Fruit fly (Drosophila melanogaster) whole organism, embryonic: ENCODE data around the gene zen.
A peak's percentile ranks its signal among the peaks of the same experiment; 100 is the strongest.

Source experiments
- Antp ChIP-seq: fragments of 200-800 bp; sonication (Bioruptor generic); optimal IDR thresholded peaks from 3 replicates; lab custom pipeline; 2016; ENCODE audit warnings: missing biosample characterization, missing genetic modification characterization
- Atf3 ChIP-seq: fragments of 200-800 bp; sonication (Bioruptor generic); optimal IDR thresholded peaks from 3 replicates; lab custom pipeline; 2016; ENCODE audit warnings: missing biosample characterization, missing genetic modification characterization
- Atf6 ChIP-seq: fragments of 200-800 bp; sonication (Bioruptor generic); IDR thresholded peaks from 2 replicates; pipeline ENCODE4 v1.3.6; 2022; ENCODE audit warnings: missing biosample characterization, missing genetic modification characterization
- BtbVII ChIP-seq: fragments of 200-800 bp; sonication (Bioruptor generic); optimal IDR thresholded peaks from 3 replicates; lab custom pipeline; 2017; ENCODE audit warnings: missing biosample characterization, mild to moderate bottlenecking, missing genetic modification characterization
- CG12104 ChIP-seq: fragments of 200-800 bp; sonication (Bioruptor generic); optimal IDR thresholded peaks from 3 replicates; lab custom pipeline; 2016; ENCODE audit warnings: missing biosample characterization, missing genetic modification characterization
- CG12391 ChIP-seq: fragments of 200-800 bp; sonication (Bioruptor generic); optimal IDR thresholded peaks from 3 replicates; lab custom pipeline; 2018; ENCODE audit warnings: missing biosample characterization, mild to moderate bottlenecking, missing genetic modification characterization, moderate library complexity
- CG13123 ChIP-seq: fragments of 200-800 bp; sonication (Bioruptor generic); optimal IDR thresholded peaks from 2 replicates; lab custom pipeline; 2016; ENCODE audit warnings: missing biosample characterization, missing genetic modification characterization
- CG15073 ChIP-seq: fragments of 200-800 bp; sonication (Bioruptor generic); optimal IDR thresholded peaks from 2 replicates; lab custom pipeline; 2016; ENCODE audit warnings: missing biosample characterization, missing genetic modification characterization
- CG1647 ChIP-seq: fragments of 200-800 bp; sonication (Bioruptor generic); optimal IDR thresholded peaks from 3 replicates; lab custom pipeline; 2016; ENCODE audit warnings: missing biosample characterization, missing genetic modification characterization
- CG18599 ChIP-seq: fragments of 200-800 bp; sonication (Bioruptor generic); optimal IDR thresholded peaks from 3 replicates; lab custom pipeline; 2017; ENCODE audit warnings: missing biosample characterization, missing genetic modification characterization, mild to moderate bottlenecking, moderate library complexity, missing genetic modification reagents
- CG30020 ChIP-seq: fragments of 200-800 bp; optimal IDR thresholded peaks from 2 replicates; lab custom pipeline; 2019; ENCODE audit warnings: missing biosample characterization, mild to moderate bottlenecking, missing genetic modification characterization, moderate library complexity
- CG4617 ChIP-seq: fragments of 200-800 bp; sonication (Bioruptor generic); optimal IDR thresholded peaks from 3 replicates; lab custom pipeline; 2016; ENCODE audit warnings: missing biosample characterization, missing genetic modification characterization, borderline replicate concordance
- CG4820 ChIP-seq: fragments of 200-800 bp; sonication (Bioruptor generic); optimal IDR thresholded peaks from 3 replicates; lab custom pipeline; 2016; ENCODE audit warnings: missing biosample characterization, missing genetic modification characterization
- CG5953 ChIP-seq: fragments of 200-800 bp; sonication (Bioruptor generic); IDR thresholded peaks from 2 replicates; pipeline ENCODE4 v1.3.6; 2022; ENCODE audit warnings: missing biosample characterization, missing genetic modification characterization
- CG6175 ChIP-seq: fragments of 200-800 bp; sonication (Bioruptor generic); IDR thresholded peaks from 3 replicates; pipeline ENCODE4 v1.3.6; 2022; ENCODE audit warnings: missing biosample characterization, missing genetic modification characterization
- CG7556 ChIP-seq: fragments of 200-800 bp; sonication (Bioruptor generic); optimal IDR thresholded peaks from 2 replicates; lab custom pipeline; 2017; ENCODE audit warnings: missing biosample characterization, mild to moderate bottlenecking, missing genetic modification characterization
- CG7786 ChIP-seq: fragments of 200-800 bp; sonication (Bioruptor generic); optimal IDR thresholded peaks from 2 replicates; lab custom pipeline; 2016; ENCODE audit warnings: missing biosample characterization, missing genetic modification characterization
- CG8290 ChIP-seq, 3 experiments: fragments of 200-800 bp; sonication (Bioruptor generic); optimal IDR thresholded peaks; 2 replicates each; lab custom pipeline; 2016 to 2019; ENCODE audit warnings: missing biosample characterization in 3 of 3, missing genetic modification characterization in 3 of 3, mild to moderate bottlenecking in 2 of 3, moderate library complexity in 1 of 3
- Dip3 ChIP-seq: fragments of 200-800 bp; sonication (Bioruptor generic); optimal IDR thresholded peaks from 3 replicates; lab custom pipeline; 2016; ENCODE audit warnings: missing biosample characterization, missing genetic modification characterization
- E2f1 ChIP-seq: fragments of 200-800 bp; sonication (Bioruptor generic); IDR thresholded peaks from 2 replicates; pipeline ENCODE4 v1.3.6; 2022; ENCODE audit warnings: missing biosample characterization, missing genetic modification characterization
- Ets65A ChIP-seq: fragments of 200-800 bp; sonication (Bioruptor generic); peaks from one replicate; lab custom pipeline; 2016; ENCODE audit warnings: missing biosample characterization, missing genetic modification characterization
- HLH4C ChIP-seq: fragments of 200-800 bp; sonication (Bioruptor generic); IDR thresholded peaks from 3 replicates; pipeline ENCODE4 v1.3.6; 2022; ENCODE audit warnings: missing biosample characterization, missing genetic modification characterization; ENCODE audit not compliant: partially characterized antibody
- HLH54F ChIP-seq: fragments of 200-800 bp; sonication (Bioruptor generic); optimal IDR thresholded peaks from 3 replicates; lab custom pipeline; 2016; ENCODE audit warnings: missing biosample characterization, missing genetic modification characterization
- Hmx ChIP-seq: fragments of 200-800 bp; sonication (Bioruptor generic); optimal IDR thresholded peaks from 2 replicates; lab custom pipeline; 2016; ENCODE audit warnings: missing biosample characterization, missing genetic modification characterization
- Mrtf ChIP-seq: fragments of 200-800 bp; sonication (Bioruptor generic); IDR thresholded peaks from 3 replicates; pipeline ENCODE4 v1.3.6; 2022; ENCODE audit warnings: missing biosample characterization, missing genetic modification characterization
- Scr ChIP-seq: fragments of 200-800 bp; sonication (Bioruptor generic); IDR thresholded peaks from 2 replicates; pipeline ENCODE4 v1.3.6; 2022; ENCODE audit warnings: missing biosample characterization, missing genetic modification characterization; ENCODE audit not compliant: partially characterized antibody
- Spps ChIP-seq: fragments of 200-800 bp; sonication (Bioruptor generic); optimal IDR thresholded peaks from 2 replicates; lab custom pipeline; 2018; ENCODE audit warnings: missing biosample characterization, mild to moderate bottlenecking, missing genetic modification characterization
- Trl ChIP-seq, 3 experiments: fragments of >200 bp in 2 of 3; fragments of 200-800 bp in 1 of 3; sonication (Bioruptor generic) in 1 of 3; optimal IDR thresholded peaks; 2 replicates in 1 of 3; 3 replicates in 2 of 3; lab custom pipeline; 2016 to 2017; ENCODE audit warnings: missing biosample characterization in 1 of 3, missing genetic modification characterization in 1 of 3
- ato ChIP-seq: fragments of 200-800 bp; sonication (Bioruptor generic); IDR thresholded peaks from 2 replicates; pipeline ENCODE4 v1.3.6; 2022; ENCODE audit warnings: missing biosample characterization, missing genetic modification characterization; ENCODE audit not compliant: partially characterized antibody
- az2 ChIP-seq: fragments of 200-800 bp; sonication (Bioruptor generic); optimal IDR thresholded peaks from 3 replicates; lab custom pipeline; 2016; ENCODE audit warnings: missing biosample characterization, missing genetic modification characterization
- bab2 ChIP-seq: fragments of 200-800 bp; sonication (Bioruptor generic); optimal IDR thresholded peaks from 2 replicates; lab custom pipeline; 2016; ENCODE audit warnings: missing biosample characterization, missing genetic modification characterization
- cad ChIP-seq: fragments of >200 bp; optimal IDR thresholded peaks from 2 replicates; lab custom pipeline; 2017; ENCODE audit warnings: missing biosample characterization, missing genetic modification characterization
- chinmo ChIP-seq: fragments of 200-800 bp; sonication (Bioruptor generic); IDR thresholded peaks from 4 replicates; pipeline ENCODE4 v1.3.6; 2022; ENCODE audit warnings: missing biosample characterization, missing genetic modification characterization; ENCODE audit not compliant: partially characterized antibody
- dysf ChIP-seq: fragments of 200-800 bp; sonication (Bioruptor generic); IDR thresholded peaks from 3 replicates; pipeline ENCODE4 v1.3.6; 2022; ENCODE audit warnings: missing biosample characterization, missing genetic modification characterization
- fru ChIP-seq: fragments of >200 bp; optimal IDR thresholded peaks from 2 replicates; lab custom pipeline; 2017
- gro ChIP-seq: fragments of 200-800 bp; sonication (Bioruptor generic); optimal IDR thresholded peaks from 2 replicates; lab custom pipeline; 2016; ENCODE audit warnings: missing biosample characterization, missing genetic modification characterization
- gsb-n ChIP-seq: fragments of 200-800 bp; sonication (Bioruptor generic); optimal IDR thresholded peaks from 3 replicates; lab custom pipeline; 2018; ENCODE audit warnings: missing biosample characterization, mild to moderate bottlenecking, missing genetic modification characterization
- hb ChIP-seq: fragments of 200-800 bp; sonication (Bioruptor generic); IDR thresholded peaks from 3 replicates; pipeline ENCODE4 v1.3.6; 2022; ENCODE audit warnings: missing biosample characterization, missing genetic modification characterization; ENCODE audit not compliant: partially characterized antibody
- jigr1 ChIP-seq: fragments of 200-800 bp; sonication (Bioruptor generic); IDR thresholded peaks from 3 replicates; pipeline ENCODE4 v1.3.6; 2022; ENCODE audit warnings: missing biosample characterization, missing genetic modification characterization
- kah ChIP-seq: fragments of 200-800 bp; sonication (Bioruptor generic); optimal IDR thresholded peaks from 2 replicates; lab custom pipeline; 2018; ENCODE audit warnings: missing biosample characterization, mild to moderate bottlenecking, missing genetic modification characterization
- lbe ChIP-seq: fragments of 200-800 bp; sonication (Bioruptor generic); optimal IDR thresholded peaks from 2 replicates; lab custom pipeline; 2016; ENCODE audit warnings: missing biosample characterization, mild to moderate bottlenecking, missing genetic modification characterization
- nau ChIP-seq: fragments of 200-800 bp; sonication (Bioruptor generic); optimal IDR thresholded peaks from 3 replicates; lab custom pipeline; 2017; ENCODE audit warnings: missing biosample characterization, mild to moderate bottlenecking, missing genetic modification characterization, missing genetic modification reagents
- otp ChIP-seq: fragments of 200-800 bp; sonication (Bioruptor generic); IDR thresholded peaks from 3 replicates; pipeline ENCODE4, ENCODE4 v1.3.6; 2022; ENCODE audit warnings: missing biosample characterization, missing genetic modification characterization
- pho ChIP-seq: fragments of 200-800 bp; sonication (Bioruptor generic); optimal IDR thresholded peaks from 2 replicates; lab custom pipeline; 2016; ENCODE audit warnings: missing biosample characterization, missing genetic modification characterization
- phol ChIP-seq: fragments of 200-800 bp; sonication (Bioruptor generic); optimal IDR thresholded peaks from 3 replicates; lab custom pipeline; 2018; ENCODE audit warnings: missing biosample characterization, mild to moderate bottlenecking, missing genetic modification characterization, moderate library complexity
- ranshi ChIP-seq: fragments of 200-800 bp; sonication (Bioruptor generic); IDR thresholded peaks from 2 replicates; pipeline ENCODE4 v1.3.6; 2022; ENCODE audit warnings: missing biosample characterization, missing genetic modification characterization
- seq ChIP-seq: fragments of 200-800 bp; sonication (Bioruptor generic); IDR thresholded peaks from 2 replicates; pipeline ENCODE4 v1.3.6; 2022; ENCODE audit warnings: missing biosample characterization, missing genetic modification characterization
- shn ChIP-seq: fragments of 200-800 bp; sonication (Bioruptor generic); optimal IDR thresholded peaks from 3 replicates; lab custom pipeline; 2016; ENCODE audit warnings: missing biosample characterization, missing genetic modification characterization
- slbo ChIP-seq: fragments of 200-800 bp; sonication (Bioruptor generic); IDR thresholded peaks from 2 replicates; pipeline ENCODE4 v1.3.6; 2022; ENCODE audit warnings: missing biosample characterization, missing genetic modification characterization
- unpg ChIP-seq: fragments of 200-800 bp; sonication (Bioruptor generic); optimal IDR thresholded peaks from 3 replicates; lab custom pipeline; 2018; ENCODE audit warnings: missing biosample characterization, mild to moderate bottlenecking, missing genetic modification characterization, moderate library complexity

zen gene

dm6 chr3R:6762794-6763407 is 8.9 kb upstream of the zen start (continued):
- TF ChIP-seq Hmx (GFP tag; lab: Kevin White, UChicago), result no peak
- TF ChIP-seq seq (GFP tag; lab: Robert Waterston, UW), result no peak
- TF ChIP-seq nau (GFP tag; lab: Kevin White, UChicago), result peak; percentile 41
- peak; percentile 90 for TF ChIP-seq az2 (GFP tag; lab: Kevin White, UChicago)
- TF ChIP-seq CG15073 (GFP tag; lab: Kevin White, UChicago), result peak; percentile 20
- peak; percentile 95 for TF ChIP-seq CG7556 (GFP tag; lab: Kevin White, UChicago)
- no peak for TF ChIP-seq gro (GFP tag; lab: Kevin White, UChicago)
- no peak for TF ChIP-seq fru
- no peak for TF ChIP-seq hb (GFP tag; lab: Robert Waterston, UW)
- no peak for TF ChIP-seq HLH4C (GFP tag; lab: Robert Waterston, UW)
- peak; percentile 76 for TF ChIP-seq E2f1 (GFP tag; lab: Robert Waterston, UW)
- TF ChIP-seq slbo (GFP tag; lab: Robert Waterston, UW), result peak; percentile 51
- TF ChIP-seq cad (GFP tag; lab: Kevin White, UChicago), result peak; percentile 60
- peak; percentile 41 for TF ChIP-seq lbe
- peak; percentile 96 for TF ChIP-seq CG12391
- no peak for TF ChIP-seq Mrtf
- TF ChIP-seq CG12104 (GFP tag; lab: Kevin White, UChicago), result peak; percentile 82
- peak; percentile 53; the same call in 1 of the 3 replicates for TF ChIP-seq jigr1 (GFP tag; lab: Robert Waterston, UW)
- TF ChIP-seq Spps (tag; lab: Kevin White, UChicago), result peak; percentile 94
- peak; percentile 13 for TF ChIP-seq Antp (GFP tag; lab: Kevin White, UChicago)
- no peak for TF ChIP-seq ato
- TF ChIP-seq CG5953 (GFP tag; lab: Robert Waterston, UW), result no peak
- TF ChIP-seq Scr (GFP tag; lab: Robert Waterston, UW), result no peak
- peak; percentile 77 for TF ChIP-seq Ets65A
- TF ChIP-seq Atf6 (GFP tag; lab: Robert Waterston, UW), result peak; percentile 17; the same call in 1 of the 2 replicates
- TF ChIP-seq Dip3 (GFP tag; lab: Kevin White, UChicago), result no peak
- no peak for TF ChIP-seq pho
- TF ChIP-seq dysf (GFP tag; lab: Robert Waterston, UW), result peak; percentile 73
- TF ChIP-seq CG13123 (GFP tag; lab: Kevin White, UChicago), result peak; percentile 80
- peak; percentile 18 for TF ChIP-seq BtbVII (GFP tag; lab: Kevin White, UChicago)
- TF ChIP-seq kah (GFP tag; lab: Kevin White, UChicago), result peak; percentile 31
- peak; percentile 14 for TF ChIP-seq shn (GFP tag; lab: Kevin White, UChicago)
- TF ChIP-seq phol (tag; lab: Kevin White, UChicago), result peak; percentile 96
- TF ChIP-seq CG6175, result no peak
- peak; percentile 75; the same call in 2 of the 3 replicates for TF ChIP-seq otp (GFP tag; lab: Robert Waterston, UW)
- TF ChIP-seq Atf3, result no peak
- peak; percentile 62 for TF ChIP-seq CG4617 (GFP tag; lab: Kevin White, UChicago)
- peak; percentile 83 for TF ChIP-seq CG30020
- TF ChIP-seq Trl (optimal IDR thresholded peaks at IDR 0.05; lab: Kevin White, UChicago), result no peak
- TF ChIP-seq Trl (GFP tag; optimal IDR thresholded peaks at IDR 0.05; lab: Kevin White, UChicago), result peak; percentile 70
- peak; percentile 73; the same call in 1 of the 2 replicates for TF ChIP-seq ranshi (GFP tag; lab: Robert Waterston, UW)
- no peak for TF ChIP-seq chinmo (GFP tag; lab: Robert Waterston, UW)
- peak; percentile 89 for TF ChIP-seq unpg
- TF ChIP-seq HLH54F (GFP tag; lab: Kevin White, UChicago), result peak; percentile 12
- TF ChIP-seq CG18599 (GFP tag; lab: Kevin White, UChicago), result peak; percentile 63
- peak; percentile 89 for TF ChIP-seq CG4820 (GFP tag; lab: Kevin White, UChicago)
- peak; percentile 3 for TF ChIP-seq CG7786 (GFP tag; lab: Kevin White, UChicago)
- peak; percentile 88 for TF ChIP-seq CG8290 (GFP tag; optimal IDR thresholded peaks at IDR 0.05; lab: Kevin White, UChicago)
- peak; percentile 1 to 80 for TF ChIP-seq CG8290 (tag; optimal IDR thresholded peaks at IDR 0.05; lab: Kevin White, UChicago)
- TF ChIP-seq CG1647 (GFP tag; lab: Kevin White, UChicago), result no peak
- peak; percentile 97 for TF ChIP-seq gsb-n (tag; lab: Kevin White, UChicago)
- peak; percentile 57 for TF ChIP-seq bab2
